Fruit fly (Drosophila melanogaster) whole organism, embryonic: ENCODE results near the gene her.
A peak's percentile ranks its signal among the peaks of the same experiment; 100 is the strongest.

Experiments
- CG10979 ChIP-seq: fragments of 200-800 bp; sonication (Bioruptor generic); optimal IDR thresholded peaks from 2 replicates; lab custom pipeline; 2018; ENCODE audit warnings: missing biosample characterization, mild to moderate bottlenecking, missing genetic modification characterization, moderate library complexity
- CG11723 ChIP-seq: fragments of 200-800 bp; sonication (Bioruptor generic); optimal IDR thresholded peaks from 2 replicates; lab custom pipeline; 2017; ENCODE audit warnings: missing biosample characterization, mild to moderate bottlenecking, missing genetic modification characterization
- CG12155 ChIP-seq: fragments of 200-800 bp; sonication (Bioruptor generic); optimal IDR thresholded peaks from 3 replicates; lab custom pipeline; 2016; ENCODE audit warnings: missing biosample characterization, missing genetic modification characterization
- CG12659 ChIP-seq: fragments of 200-800 bp; sonication (Bioruptor generic); optimal IDR thresholded peaks from 3 replicates; lab custom pipeline; 2017; ENCODE audit warnings: mild to moderate bottlenecking, missing biosample characterization, missing genetic modification reagents, missing genetic modification characterization
- CG15601 ChIP-seq: fragments of 200-800 bp; sonication (Bioruptor generic); optimal IDR thresholded peaks from 3 replicates; lab custom pipeline; 2019; ENCODE audit warnings: missing biosample characterization, mild to moderate bottlenecking, missing genetic modification characterization, moderate library complexity
- CG17359 ChIP-seq: fragments of 200-800 bp; sonication (Bioruptor generic); optimal IDR thresholded peaks from 3 replicates; lab custom pipeline; 2018; ENCODE audit warnings: missing biosample characterization, mild to moderate bottlenecking, missing genetic modification characterization, moderate library complexity
- CG17385 ChIP-seq: fragments of 200-800 bp; sonication (Bioruptor generic); optimal IDR thresholded peaks from 3 replicates; lab custom pipeline; 2018; ENCODE audit warnings: missing biosample characterization, mild to moderate bottlenecking, missing genetic modification characterization
- CG17612 ChIP-seq: fragments of 200-800 bp; sonication (Bioruptor generic); IDR thresholded peaks from 2 replicates; pipeline ENCODE4 v1.3.6; 2022; ENCODE audit warnings: missing biosample characterization, missing genetic modification characterization
- CG17912 ChIP-seq: fragments of 200-800 bp; sonication (Bioruptor generic); optimal IDR thresholded peaks from 2 replicates; lab custom pipeline; 2018; ENCODE audit warnings: missing biosample characterization, mild to moderate bottlenecking, missing genetic modification characterization
- CG18476 ChIP-seq: fragments of 200-800 bp; sonication (Bioruptor generic); optimal IDR thresholded peaks from 2 replicates; lab custom pipeline; 2016; ENCODE audit warnings: missing biosample characterization, mild to moderate bottlenecking, missing genetic modification characterization
- CG2199 ChIP-seq: fragments of 200-800 bp; sonication (Bioruptor generic); IDR thresholded peaks from 3 replicates; pipeline ENCODE4 v1.3.6; 2022; ENCODE audit warnings: missing biosample characterization, missing genetic modification characterization
- CG2202 ChIP-seq: fragments of 200-800 bp; sonication (Bioruptor generic); optimal IDR thresholded peaks from 2 replicates; lab custom pipeline; 2018; ENCODE audit warnings: missing biosample characterization, mild to moderate bottlenecking, missing genetic modification characterization
- CG31365 ChIP-seq: fragments of 200-800 bp; sonication (Bioruptor generic); optimal IDR thresholded peaks from 2 replicates; lab custom pipeline; 2018; ENCODE audit warnings: missing biosample characterization, mild to moderate bottlenecking, missing genetic modification characterization
- CG3847 ChIP-seq: fragments of 200-800 bp; sonication (Bioruptor generic); IDR thresholded peaks from 2 replicates; pipeline ENCODE4 v1.3.6; 2022; ENCODE audit warnings: missing biosample characterization, missing genetic modification characterization
- CG5953 ChIP-seq: fragments of 200-800 bp; sonication (Bioruptor generic); IDR thresholded peaks from 2 replicates; pipeline ENCODE4 v1.3.6; 2022; ENCODE audit warnings: missing biosample characterization, missing genetic modification characterization
- CG6765 ChIP-seq: fragments of 200-800 bp; sonication (Bioruptor generic); optimal IDR thresholded peaks from 3 replicates; lab custom pipeline; 2017; ENCODE audit warnings: missing biosample characterization, mild to moderate bottlenecking, missing genetic modification characterization
- CG7357 ChIP-seq: fragments of 200-800 bp; sonication (Bioruptor generic); IDR thresholded peaks from 3 replicates; pipeline ENCODE4 v1.3.6; 2022; ENCODE audit warnings: missing biosample characterization, missing genetic modification characterization
- CG7839 ChIP-seq: fragments of 200-800 bp; sonication (Bioruptor generic); optimal IDR thresholded peaks from 3 replicates; lab custom pipeline; 2018; ENCODE audit warnings: missing biosample characterization, mild to moderate bottlenecking, missing genetic modification characterization, moderate library complexity
- CG8388 ChIP-seq: fragments of 200-800 bp; sonication (Bioruptor generic); optimal IDR thresholded peaks from 2 replicates; lab custom pipeline; 2019; ENCODE audit warnings: missing biosample characterization, mild to moderate bottlenecking, missing genetic modification characterization, moderate library complexity
- CG9609 ChIP-seq: fragments of 200-800 bp; sonication (Bioruptor generic); optimal IDR thresholded peaks from 3 replicates; lab custom pipeline; 2016; ENCODE audit warnings: missing biosample characterization, missing genetic modification characterization
- Camta ChIP-seq: fragments of 200-800 bp; sonication (Bioruptor generic); optimal IDR thresholded peaks from 2 replicates; lab custom pipeline; 2016; ENCODE audit warnings: missing biosample characterization, missing genetic modification characterization
- Dll ChIP-seq: fragments of 200-800 bp; sonication (Bioruptor generic); IDR thresholded peaks from 4 replicates; pipeline ENCODE4 v1.3.6; 2022; ENCODE audit warnings: missing biosample characterization, missing genetic modification characterization; ENCODE audit not compliant: partially characterized antibody
- Doc2 ChIP-seq: fragments of 200-800 bp; sonication (Bioruptor generic); IDR thresholded peaks from 2 replicates; pipeline ENCODE4 v1.3.6; 2022; ENCODE audit warnings: missing biosample characterization, missing genetic modification characterization
- ERR ChIP-seq: fragments of 200-800 bp; sonication (Bioruptor generic); optimal IDR thresholded peaks from 2 replicates; lab custom pipeline; 2016; ENCODE audit warnings: missing biosample characterization, missing genetic modification characterization
- Elba2 ChIP-seq: fragments of 200-800 bp; sonication (Bioruptor generic); optimal IDR thresholded peaks from 3 replicates; lab custom pipeline; 2016; ENCODE audit warnings: missing biosample characterization, missing genetic modification characterization
- Ets97D ChIP-seq: fragments of 200-800 bp; sonication (Bioruptor generic); optimal IDR thresholded peaks from 3 replicates; lab custom pipeline; 2016; ENCODE audit warnings: missing biosample characterization, missing genetic modification characterization
- Fer2 ChIP-seq: fragments of 200-800 bp; sonication (Bioruptor generic); optimal IDR thresholded peaks from 2 replicates; lab custom pipeline; 2018; ENCODE audit warnings: missing biosample characterization, mild to moderate bottlenecking, missing genetic modification characterization, moderate library complexity
- HHEX ChIP-seq: fragments of 200-800 bp; sonication (Bioruptor generic); optimal IDR thresholded peaks from 3 replicates; lab custom pipeline; 2017; ENCODE audit warnings: missing biosample characterization, mild to moderate bottlenecking, missing genetic modification characterization, missing genetic modification reagents
- Myb ChIP-seq: fragments of 200-800 bp; sonication (Bioruptor generic); optimal IDR thresholded peaks from 2 replicates; lab custom pipeline; 2016; ENCODE audit warnings: missing biosample characterization, missing genetic modification characterization
- NC2β ChIP-seq: fragments of 200-800 bp; sonication (Bioruptor generic); optimal IDR thresholded peaks from 2 replicates; lab custom pipeline; 2016; ENCODE audit warnings: missing biosample characterization, missing genetic modification characterization
- Nf-YC ChIP-seq: fragments of 200-800 bp; optimal IDR thresholded peaks from 3 replicates; lab custom pipeline; 2019; ENCODE audit warnings: missing biosample characterization, mild to moderate bottlenecking, missing genetic modification characterization, moderate library complexity
- Oli ChIP-seq: fragments of 200-800 bp; sonication (Bioruptor generic); optimal IDR thresholded peaks from 2 replicates; lab custom pipeline; 2018; ENCODE audit warnings: missing biosample characterization, mild to moderate bottlenecking, missing genetic modification characterization, moderate library complexity
- Stat92E ChIP-seq, 3 experiments: fragments of >200 bp in 2 of 3; fragments of 200-800 bp in 1 of 3; sonication (Bioruptor generic) in 1 of 3; optimal IDR thresholded peaks; 2 replicates each; lab custom pipeline; 2017 to 2019; ENCODE audit warnings: missing biosample characterization in 3 of 3, missing genetic modification characterization in 3 of 3, mild to moderate bottlenecking in 1 of 3, moderate library complexity in 1 of 3
- ac ChIP-seq: fragments of 200-800 bp; sonication (Bioruptor generic); optimal IDR thresholded peaks from 3 replicates; lab custom pipeline; 2017; ENCODE audit warnings: missing biosample characterization, mild to moderate bottlenecking, missing genetic modification characterization
- al ChIP-seq: fragments of 200-800 bp; sonication (Bioruptor generic); IDR thresholded peaks from 2 replicates; pipeline ENCODE4 v1.3.6; 2022; ENCODE audit warnings: missing biosample characterization, missing genetic modification characterization
- amos ChIP-seq: fragments of 200-800 bp; sonication (Bioruptor generic); IDR thresholded peaks from 2 replicates; pipeline ENCODE4 v1.3.6; 2022; ENCODE audit warnings: missing biosample characterization, missing genetic modification characterization; ENCODE audit not compliant: partially characterized antibody
- caup ChIP-seq: fragments of 200-800 bp; sonication (Bioruptor generic); optimal IDR thresholded peaks from 3 replicates; lab custom pipeline; 2017; ENCODE audit warnings: missing biosample characterization, mild to moderate bottlenecking, missing genetic modification characterization, moderate library complexity; ENCODE audit not compliant: severe bottlenecking
- chif ChIP-seq, 2 experiments: fragments of 200-800 bp; sonication (Bioruptor generic); optimal IDR thresholded peaks; 3 replicates each; lab custom pipeline; 2016; ENCODE audit warnings: missing biosample characterization in 2 of 2, missing genetic modification characterization in 2 of 2
- chinmo ChIP-seq: fragments of 200-800 bp; sonication (Bioruptor generic); IDR thresholded peaks from 4 replicates; pipeline ENCODE4 v1.3.6; 2022; ENCODE audit warnings: missing biosample characterization, missing genetic modification characterization; ENCODE audit not compliant: partially characterized antibody
- dimm ChIP-seq: fragments of 200-800 bp; sonication (Bioruptor generic); IDR thresholded peaks from 2 replicates; pipeline ENCODE4 v1.3.6; 2022; ENCODE audit warnings: missing biosample characterization, missing genetic modification characterization
- ems ChIP-seq: fragments of 200-800 bp; sonication (Bioruptor generic); optimal IDR thresholded peaks from 3 replicates; lab custom pipeline; 2016; ENCODE audit warnings: missing biosample characterization, missing genetic modification characterization
- gsb-n ChIP-seq: fragments of 200-800 bp; sonication (Bioruptor generic); optimal IDR thresholded peaks from 3 replicates; lab custom pipeline; 2018; ENCODE audit warnings: missing biosample characterization, mild to moderate bottlenecking, missing genetic modification characterization
- mirr ChIP-seq: fragments of 200-800 bp; sonication (Bioruptor generic); optimal IDR thresholded peaks from 3 replicates; lab custom pipeline; 2018; ENCODE audit warnings: missing biosample characterization, mild to moderate bottlenecking, missing genetic modification characterization
- pan ChIP-seq, 4 experiments: fragments of >200 bp in 3 of 4; fragments of 200-800 bp in 1 of 4; sonication (Bioruptor generic) in 1 of 4; optimal IDR thresholded peaks in 3 of 4; IDR thresholded peaks in 1 of 4; 2 replicates each; pipeline versions ENCODE4 v1.3.6 to Lab custom; 2017 to 2022; ENCODE audit warnings: missing biosample characterization in 2 of 4, missing genetic modification characterization in 2 of 4, mixed read lengths in 1 of 4
- run ChIP-seq: fragments of 200-800 bp; sonication (Bioruptor generic); optimal IDR thresholded peaks from 3 replicates; lab custom pipeline; 2018; ENCODE audit warnings: missing biosample characterization, mild to moderate bottlenecking, missing genetic modification characterization
- sc ChIP-seq, 3 experiments: fragments of >200 bp in 2 of 3; fragments of 200-800 bp in 1 of 3; sonication (Bioruptor generic) in 1 of 3; optimal IDR thresholded peaks; 2 replicates in 2 of 3; 3 replicates in 1 of 3; lab custom pipeline; 2017; ENCODE audit warnings: mild to moderate bottlenecking in 1 of 3, missing biosample characterization in 1 of 3, missing genetic modification characterization in 1 of 3, missing genetic modification reagents in 1 of 3
- sens ChIP-seq: fragments of 200-800 bp; sonication (Bioruptor generic); peaks from one replicate; lab custom pipeline; 2016; ENCODE audit warnings: missing biosample characterization, missing genetic modification characterization
- tna ChIP-seq: fragments of 200-800 bp; sonication (Bioruptor generic); IDR thresholded peaks from 2 replicates; pipeline ENCODE4 v1.3.6; 2022; ENCODE audit warnings: missing biosample characterization, missing genetic modification characterization; ENCODE audit not compliant: partially characterized antibody
- zfh2 ChIP-seq: fragments of 200-800 bp; sonication (Bioruptor generic); optimal IDR thresholded peaks from 2 replicates; lab custom pipeline; 2016; ENCODE audit warnings: missing biosample characterization, missing genetic modification characterization

The her gene

dm6 chr2L:16643961-16644360, 33.0 kb upstream of the her start (continued):
- TF ChIP-seq amos (GFP tag; lab: Robert Waterston, UW) (no peak), zfh2 (GFP tag; lab: Kevin White, UChicago) (peak; percentile 37), CG8388 (GFP tag; lab: Kevin White, UChicago) (peak; percentile 55), ems (GFP tag; lab: Kevin White, UChicago) (no peak), CG17612 (GFP tag; lab: Robert Waterston, UW) (no peak), CG7357 (GFP tag; lab: Robert Waterston, UW) (0 out of 3 replicates have a peak, but pooled peaks have one; percentile 29), CG12659 (GFP tag; lab: Kevin White, UChicago) (peak; percentile 54), CG11723 (no peak), CG9609 (GFP tag; lab: Kevin White, UChicago) (peak; percentile 44), NC2β (GFP tag; lab: Kevin White, UChicago) (peak; percentile 19), pan (optimal IDR thresholded peaks at IDR 0.05; lab: Kevin White, UChicago) (no peak), pan (GFP tag; optimal IDR thresholded peaks at IDR 0.05 in 1 of 2, IDR thresholded peaks at IDR 0.05 in 1 of 2) (peak in 1 of 2 experiments; percentile 71), Camta (GFP tag; lab: Kevin White, UChicago) (peak; percentile 14), Fer2 (tag; lab: Kevin White, UChicago) (peak; percentile 15), CG5953 (GFP tag; lab: Robert Waterston, UW) (no peak), Oli (tag; lab: Kevin White, UChicago) (peak; percentile 76), Stat92E (GFP tag; optimal IDR thresholded peaks at IDR 0.05; lab: Kevin White, UChicago) (no peak), mirr (GFP tag; lab: Kevin White, UChicago) (no peak), chif (GFP tag; optimal IDR thresholded peaks at IDR 0.05; lab: Kevin White, UChicago) (peak; percentile 35 to 66), ac (no peak), HHEX (peak; percentile 65), CG15601 (tag; lab: Kevin White, UChicago) (no peak), run (peak; percentile 32), Myb (GFP tag; lab: Kevin White, UChicago) (peak; percentile 53), CG17912 (GFP tag; lab: Kevin White, UChicago) (no peak), dimm (GFP tag; lab: Robert Waterston, UW) (no peak), Ets97D (no peak), CG17359 (tag; lab: Kevin White, UChicago) (peak; percentile 78), CG3847 (no peak; the same call in 1 of the 2 replicates), ERR (GFP tag; lab: Kevin White, UChicago) (no peak), CG31365 (tag; lab: Kevin White, UChicago) (no peak), sc (optimal IDR thresholded peaks at IDR 0.05; lab: Kevin White, UChicago) (no peak), sc (GFP tag; optimal IDR thresholded peaks at IDR 0.05; lab: Kevin White, UChicago) (peak; percentile 29), CG2199 (GFP tag; lab: Robert Waterston, UW) (peak; percentile 47; the same call in 1 of the 3 replicates), Doc2 (GFP tag; lab: Robert Waterston, UW) (no peak), CG7839 (tag; lab: Kevin White, UChicago) (peak; percentile 75), chinmo (no peak), CG6765 (GFP tag; lab: Kevin White, UChicago) (peak; percentile 8), gsb-n (tag; lab: Kevin White, UChicago) (peak; percentile 50), CG10979 (tag; lab: Kevin White, UChicago) (peak; percentile 68), sens (GFP tag; lab: Kevin White, UChicago) (peak; percentile 93), caup (GFP tag; lab: Kevin White, UChicago) (peak; percentile 42), Elba2 (GFP tag; lab: Kevin White, UChicago) (no peak), Dll (GFP tag; lab: Robert Waterston, UW) (no peak), CG2202 (peak; percentile 4), CG18476 (GFP tag; lab: Kevin White, UChicago) (no peak), al (GFP tag; lab: Robert Waterston, UW) (peak; percentile 30; the same call in 1 of the 2 replicates), CG12155 (GFP tag; lab: Kevin White, UChicago) (peak; percentile 28), tna (GFP tag; lab: Robert Waterston, UW) (no peak), Nf-YC (no peak), CG17385 (GFP tag; lab: Kevin White, UChicago) (peak; percentile 73)
